Worm (Caenorhabditis elegans): ENCODE data around the gene max-1.

max-1 gene

ce11 chrV:13162885-13163284 lies 42.9 kb upstream of the max-1 start:
- TF ChIP-seq T26A8.4 (GFP tag; IDR thresholded peaks at IDR 0.05) = no peak
- no peak for TF ChIP-seq lin-29 (GFP tag; IDR thresholded peaks at IDR 0.05)
- TF ChIP-seq mes-2 (tag; optimal IDR thresholded peaks at IDR 0.05; ENCODE audit: poor library complexity, severe bottlenecking) = peak; percentile 6
- TF ChIP-seq F44E2.7 (GFP tag; IDR thresholded peaks at IDR 0.05) = no peak
- peak; percentile 73 for TF ChIP-seq snpc-4 (tag; optimal IDR thresholded peaks at IDR 0.05)
- no peak for TF ChIP-seq T20F7.1 (GFP tag; optimal IDR thresholded peaks at IDR 0.05)

DNA sequence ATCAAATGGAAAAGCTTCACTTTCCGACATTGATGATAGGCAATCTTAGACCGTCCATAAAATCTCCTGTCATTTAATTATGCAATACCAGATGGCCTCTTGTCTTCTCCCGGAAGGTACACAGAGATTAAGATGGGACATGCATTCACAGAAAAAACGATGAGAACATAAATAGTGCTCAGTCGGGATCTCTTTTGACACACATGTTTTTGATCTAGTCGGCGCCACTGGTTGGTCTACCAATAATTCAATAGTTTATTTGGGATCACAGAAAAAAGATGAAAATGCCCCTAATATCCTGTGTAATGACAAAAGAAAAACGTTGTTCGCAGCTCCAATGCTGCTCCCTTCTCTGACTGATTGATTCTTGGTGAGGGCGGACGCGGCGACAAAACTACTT lies 41.0 kb upstream of the max-1 start:
- TF ChIP-seq aha-1 (tag) (peak; percentile 60), lsy-2 (tag; optimal IDR thresholded peaks at IDR 0.05) (no peak), egl-27 (tag; optimal IDR thresholded peaks at IDR 0.05) (no peak), sdz-12 (GFP tag; optimal IDR thresholded peaks at IDR 0.05) (no peak)

ce11 chrV:13157073-13157472 lies 37.1 kb upstream of the max-1 start:
- TF ChIP-seq unc-62 (GFP tag; optimal IDR thresholded peaks at IDR 0.05 in 1 of 2) (peak in 1 of 2 experiments; percentile 38), unc-62 (tag; optimal IDR thresholded peaks at IDR 0.05) (no peak), ama-1 (optimal IDR thresholded peaks at IDR 0.05) (no peak), Y75B8A.6 (GFP tag; IDR thresholded peaks at IDR 0.05) (no peak)

DNA sequence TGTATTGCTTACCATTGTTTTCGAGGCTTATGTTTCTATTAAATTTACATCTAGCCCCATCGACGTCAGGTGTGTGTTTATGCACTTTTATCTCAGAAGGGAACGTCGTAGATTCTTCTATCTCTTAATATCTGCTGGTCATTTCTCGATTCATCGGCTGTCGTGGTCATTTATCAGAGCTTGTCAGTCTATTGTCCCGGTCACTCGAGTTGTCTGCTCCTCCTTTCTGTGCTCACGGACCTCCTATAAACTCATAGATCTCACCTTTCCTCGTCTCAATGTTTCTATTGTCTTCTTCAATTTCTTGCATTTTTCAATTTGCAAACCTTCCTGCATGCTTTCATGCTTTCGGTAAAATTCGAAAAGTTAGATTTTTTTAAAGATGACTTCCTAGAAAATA lies 34.2 kb upstream of the max-1 start:
- TF ChIP-seq daf-8 (GFP tag; IDR thresholded peaks at IDR 0.05) (no peak), nhr-10 (tag; optimal IDR thresholded peaks at IDR 0.05) (no peak), mep-1 (tag; optimal IDR thresholded peaks at IDR 0.05) (no peak), egl-43 (GFP tag; IDR thresholded peaks at IDR 0.05) (no peak), unc-39 (tag; optimal IDR thresholded peaks at IDR 0.05) (no peak), saeg-2 (GFP tag; IDR thresholded peaks at IDR 0.05) (no peak), pha-4 (GFP tag; IDR thresholded peaks at IDR 0.05) (no peak), pha-4 (tag; optimal IDR thresholded peaks at IDR 0.05) (no peak), jun-1 (tag; optimal IDR thresholded peaks at IDR 0.05) (no peak), Y75B8A.6 (GFP tag; IDR thresholded peaks at IDR 0.05) (no peak)

ce11 chrV:13152575-13152974 lies 32.6 kb upstream of the max-1 start, which contains the start of gene noca-1:
noca-1 (plus strand) TSS chrV:13152919.
- no peak for TF ChIP-seq madf-5 (GFP tag; IDR thresholded peaks at IDR 0.05)
- no peak for TF ChIP-seq hif-1 (tag; optimal IDR thresholded peaks at IDR 0.05)
- no peak for TF ChIP-seq ztf-11 (tag; optimal IDR thresholded peaks at IDR 0.05)
- TF ChIP-seq ZK337.2 (GFP tag; IDR thresholded peaks at IDR 0.05) = no peak
- TF ChIP-seq F44E2.7 (GFP tag; IDR thresholded peaks at IDR 0.05) = no peak
- no peak for TF ChIP-seq hlh-30 (tag; optimal IDR thresholded peaks at IDR 0.05; ENCODE audit: insufficient read depth)
- no peak for TF ChIP-seq lin-38 (GFP tag; IDR thresholded peaks at IDR 0.05)
- TF ChIP-seq ces-1 (GFP tag; optimal IDR thresholded peaks at IDR 0.05) = no peak
- TF ChIP-seq ceh-62 (tag; optimal IDR thresholded peaks at IDR 0.05) = no peak
- no peak for TF ChIP-seq lin-39 (tag; optimal IDR thresholded peaks at IDR 0.05)
- TF ChIP-seq nhr-11 (tag; optimal IDR thresholded peaks at IDR 0.05) = no peak

DNA sequence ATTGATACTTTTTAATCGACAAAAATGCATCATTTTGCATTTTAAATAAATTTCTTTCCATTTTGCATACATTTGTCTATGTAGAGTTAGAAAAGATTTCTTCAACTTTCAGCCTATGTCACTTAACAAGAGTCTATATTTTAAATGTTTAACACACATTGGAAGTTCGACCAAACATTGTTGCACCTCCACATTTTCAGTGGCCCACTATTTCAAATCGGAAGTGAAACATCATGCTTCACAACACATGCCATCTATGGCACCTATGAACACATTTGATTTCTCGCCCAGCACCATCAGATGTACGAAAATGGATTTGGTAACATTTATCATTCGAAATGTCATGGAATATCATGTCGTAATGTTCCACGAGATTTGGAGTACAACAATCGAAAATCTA lies 18.7 kb upstream of the max-1 start, which contains the start of gene dhc-3:
Gene dhc-3, plus strand, starts transcription at position 301 of the 400 bp plus-strand sequence.
- TF ChIP-seq lim-7 (GFP tag; IDR thresholded peaks at IDR 0.05) (no peak), attf-4 (tag; optimal IDR thresholded peaks at IDR 0.05) (no peak), ceh-82 (tag; optimal IDR thresholded peaks at IDR 0.05) (no peak), T26A8.4 (GFP tag; IDR thresholded peaks at IDR 0.05) (no peak), T20F7.1 (GFP tag; optimal IDR thresholded peaks at IDR 0.05) (no peak), nhr-48 (tag; optimal IDR thresholded peaks at IDR 0.05) (no peak), mdt-29 (GFP tag; IDR thresholded peaks at IDR 0.05) (no peak), tra-1 (GFP tag; IDR thresholded peaks at IDR 0.05) (no peak), nhr-10 (tag; optimal IDR thresholded peaks at IDR 0.05) (no peak), cey-2 (tag; optimal IDR thresholded peaks at IDR 0.05; ENCODE audit: borderline replicate concordance, insufficient read depth) (no peak)
